Worm (Caenorhabditis elegans) whole organism, L4 larva: ENCODE data around the gene trk-1.
A peak's percentile ranks its signal among the peaks of the same experiment; 100 is the strongest.

Experiments used
- T20F7.1 ChIP-seq: fragments of 200-800 bp; sonication (Bioruptor generic); optimal IDR thresholded peaks from 2 replicates; lab custom pipeline; 2018; ENCODE audit warnings: mild to moderate bottlenecking, missing genetic modification characterization, missing compliant biosample characterization
- Y75B8A.6 ChIP-seq: fragments of 200-800 bp; sonication (Bioruptor generic); IDR thresholded peaks from 2 replicates; pipeline ENCODE4 v1.3.6; 2022; ENCODE audit warnings: missing genetic modification reagents, missing genetic modification characterization, missing compliant biosample characterization
- aha-1 ChIP-seq: fragments of 150-350 bp; peaks from one replicate; lab custom pipeline; 2014; ENCODE audit warnings: missing biosample characterization, missing genetic modification characterization
- attf-4 ChIP-seq: sonication (generic microtip); optimal IDR thresholded peaks from 3 replicates; lab custom pipeline; 2017; ENCODE audit warnings: missing biosample characterization, missing genetic modification characterization
- ceh-20 ChIP-seq: fragments of 200-800 bp; sonication (Bioruptor generic); IDR thresholded peaks from 2 replicates; pipeline ENCODE4 v1.3.6; 2022; ENCODE audit warnings: missing genetic modification reagents, missing genetic modification characterization, missing compliant biosample characterization
- ces-1 ChIP-seq: fragments of 150-350 bp; sonication (generic microtip); optimal IDR thresholded peaks from 4 replicates; lab custom pipeline; 2014; ENCODE audit warnings: missing biosample characterization, missing genetic modification reagents, missing genetic modification characterization
- daf-16 ChIP-seq, 3 experiments: sonication (generic microtip); optimal IDR thresholded peaks; 2 replicates each; lab custom pipeline; 2016 to 2017; ENCODE audit warnings: missing genetic modification characterization in 3 of 3, missing genetic modification reagents in 3 of 3, mild to moderate bottlenecking in 2 of 3, missing compliant biosample characterization in 2 of 3, missing biosample characterization in 1 of 3, moderate library complexity in 1 of 3
- daf-8 ChIP-seq: fragments of 200-800 bp; sonication (Bioruptor generic); IDR thresholded peaks from 2 replicates; pipeline ENCODE4 v1.3.6; 2022; ENCODE audit warnings: missing genetic modification characterization, missing compliant biosample characterization
- dve-1 ChIP-seq: sonication (generic microtip); optimal IDR thresholded peaks from 2 replicates; lab custom pipeline; 2017; ENCODE audit warnings: antibody characterized with exemption, mild to moderate bottlenecking, missing genetic modification characterization, missing compliant biosample characterization; ENCODE audit not compliant: insufficient read depth
- gei-8 ChIP-seq: fragments of 200-800 bp; sonication (Bioruptor generic); optimal IDR thresholded peaks from 2 replicates; lab custom pipeline; 2018; ENCODE audit warnings: mild to moderate bottlenecking, missing genetic modification characterization, missing compliant biosample characterization
- hif-1 ChIP-seq, 2 experiments: sonication (generic microtip); optimal IDR thresholded peaks; 2 replicates each; lab custom pipeline; 2016 to 2017; ENCODE audit warnings: missing compliant biosample characterization in 2 of 2, missing genetic modification characterization in 2 of 2, missing genetic modification reagents in 2 of 2, missing genotype in 2 of 2, mild to moderate bottlenecking in 1 of 2
- hlh-30 ChIP-seq: sonication (generic microtip); optimal IDR thresholded peaks from 2 replicates; lab custom pipeline; 2017; ENCODE audit warnings: antibody characterized with exemption, mild to moderate bottlenecking, missing genetic modification characterization, missing compliant biosample characterization; ENCODE audit not compliant: insufficient read depth
- lin-1 ChIP-seq: fragments of 200-800 bp; sonication (Bioruptor generic); IDR thresholded peaks from 2 replicates; pipeline ENCODE4 v1.3.6; 2022; ENCODE audit warnings: missing genetic modification reagents, missing genetic modification characterization, missing compliant biosample characterization
- lir-3 ChIP-seq: sonication (generic microtip); optimal IDR thresholded peaks from 2 replicates; lab custom pipeline; 2016; ENCODE audit warnings: mild to moderate bottlenecking, missing genetic modification characterization, missing compliant biosample characterization
- lsy-2 ChIP-seq, 2 experiments: fragments of 150-350 bp in 1 of 2; sonication (generic microtip) in 1 of 2; optimal IDR thresholded peaks; 2 replicates each; lab custom pipeline; 2014 to 2017; ENCODE audit warnings: missing biosample characterization in 2 of 2, missing genetic modification characterization in 2 of 2
- madf-5 ChIP-seq, 2 experiments: fragments of 200-800 bp; sonication (Bioruptor generic); IDR thresholded peaks; 2 replicates each; pipeline ENCODE4 v1.3.6; 2022; ENCODE audit warnings: missing compliant biosample characterization in 2 of 2, missing genetic modification characterization in 2 of 2
- nhr-11 ChIP-seq: fragments of 150-350 bp; optimal IDR thresholded peaks from 2 replicates; lab custom pipeline; 2014; ENCODE audit warnings: missing biosample characterization, missing genetic modification characterization
- nhr-25 ChIP-seq: sonication (generic microtip); optimal IDR thresholded peaks from 2 replicates; lab custom pipeline; 2017; ENCODE audit warnings: missing genetic modification characterization, mild to moderate bottlenecking, missing compliant biosample characterization, antibody characterized with exemption, moderate library complexity, borderline replicate concordance; ENCODE audit not compliant: insufficient read depth
- nhr-28 ChIP-seq: fragments of 150-350 bp; optimal IDR thresholded peaks from 2 replicates; lab custom pipeline; 2014; ENCODE audit warnings: missing biosample characterization, missing genetic modification characterization
- nhr-42 ChIP-seq: fragments of 200-800 bp; sonication (Bioruptor generic); IDR thresholded peaks from 2 replicates; pipeline ENCODE4 v1.3.6; 2022; ENCODE audit warnings: missing genetic modification characterization, missing compliant biosample characterization
- nhr-48 ChIP-seq: sonication (generic microtip); optimal IDR thresholded peaks from 2 replicates; lab custom pipeline; 2016; ENCODE audit warnings: mild to moderate bottlenecking, missing genetic modification characterization, missing compliant biosample characterization
- nhr-6 ChIP-seq: fragments of 150-350 bp; optimal IDR thresholded peaks from 2 replicates; lab custom pipeline; 2014; ENCODE audit warnings: missing biosample characterization, missing genetic modification characterization
- nhr-76 ChIP-seq: fragments of 150-350 bp; optimal IDR thresholded peaks from 2 replicates; lab custom pipeline; 2014; ENCODE audit warnings: missing biosample characterization, missing genetic modification characterization
- pha-4 ChIP-seq, 2 experiments: fragments of 150-350 bp in 1 of 2; fragments of 200-800 bp in 1 of 2; sonication (Bioruptor generic) in 1 of 2; IDR thresholded peaks in 1 of 2; optimal IDR thresholded peaks in 1 of 2; 2 replicates each; pipeline versions ENCODE4 v1.3.6 to Lab custom; 2014 to 2022; ENCODE audit warnings: missing genetic modification characterization in 2 of 2, missing genetic modification reagents in 2 of 2, missing biosample characterization in 1 of 2, missing compliant biosample characterization in 1 of 2
- php-3 ChIP-seq: fragments of 200-800 bp; sonication (Bioruptor generic); IDR thresholded peaks from 2 replicates; pipeline ENCODE4 v1.3.6; 2022; ENCODE audit warnings: missing genetic modification reagents, missing genetic modification characterization, missing compliant biosample characterization
- pqm-1 ChIP-seq: sonication (generic microtip); optimal IDR thresholded peaks from 2 replicates; lab custom pipeline; 2017; ENCODE audit warnings: missing biosample characterization, missing genetic modification characterization
- rbr-2 ChIP-seq: sonication (generic microtip); optimal IDR thresholded peaks from 2 replicates; lab custom pipeline; 2016; ENCODE audit warnings: missing genotype, missing genetic modification characterization, missing compliant biosample characterization
- set-16 ChIP-seq: fragments of 200-800 bp; sonication (Bioruptor generic); IDR thresholded peaks from 2 replicates; pipeline ENCODE4 v1.3.6; 2022; ENCODE audit warnings: missing genetic modification reagents, missing genetic modification characterization, missing compliant biosample characterization
- snpc-1.2 ChIP-seq: fragments of 200-800 bp; sonication (Bioruptor generic); IDR thresholded peaks from 2 replicates; pipeline ENCODE4 v1.3.6; 2022; ENCODE audit warnings: missing genetic modification reagents, missing genetic modification characterization, missing compliant biosample characterization
- spr-1 ChIP-seq: sonication (generic microtip); optimal IDR thresholded peaks from 2 replicates; lab custom pipeline; 2016; ENCODE audit warnings: mild to moderate bottlenecking, missing genetic modification characterization, missing compliant biosample characterization
- spr-3 ChIP-seq: fragments of 200-800 bp; sonication (Bioruptor generic); optimal IDR thresholded peaks from 2 replicates; lab custom pipeline; 2018; ENCODE audit warnings: mild to moderate bottlenecking, missing genetic modification characterization, missing compliant biosample characterization
- tag-97 ChIP-seq: fragments of 200-800 bp; sonication (Bioruptor generic); IDR thresholded peaks from 2 replicates; pipeline ENCODE4 v1.3.6; 2022; ENCODE audit warnings: missing genetic modification characterization, missing compliant biosample characterization
- unc-130 ChIP-seq: sonication (generic microtip); optimal IDR thresholded peaks from 2 replicates; lab custom pipeline; 2016; ENCODE audit warnings: missing genetic modification reagents, missing genetic modification characterization, missing compliant biosample characterization
- unc-62 ChIP-seq, 3 experiments: fragments of 150-350 bp in 1 of 3; sonication (generic microtip); optimal IDR thresholded peaks in 2 of 3; peaks in 1 of 3; 1 replicate in 1 of 3; 2 replicates in 2 of 3; lab custom pipeline; 2014 to 2017; ENCODE audit warnings: missing biosample characterization in 3 of 3, missing genetic modification characterization in 3 of 3, missing genetic modification reagents in 3 of 3, missing genotype in 1 of 3
- zfp-2 ChIP-seq: sonication (generic microtip); optimal IDR thresholded peaks from 2 replicates; lab custom pipeline; 2016; ENCODE audit warnings: mild to moderate bottlenecking, missing genetic modification characterization, missing compliant biosample characterization
- zfp-3 ChIP-seq: fragments of 200-800 bp; sonication (Bioruptor generic); conservative IDR thresholded peaks from 2 replicates; pipeline ENCODE4 v1.3.6; 2022; ENCODE audit warnings: missing genetic modification reagents, missing genetic modification characterization, missing compliant biosample characterization
- ztf-7 ChIP-seq: fragments of 150-350 bp; optimal IDR thresholded peaks from 2 replicates; lab custom pipeline; 2014; ENCODE audit warnings: missing biosample characterization, missing genetic modification characterization

Gene trk-1

DNA sequence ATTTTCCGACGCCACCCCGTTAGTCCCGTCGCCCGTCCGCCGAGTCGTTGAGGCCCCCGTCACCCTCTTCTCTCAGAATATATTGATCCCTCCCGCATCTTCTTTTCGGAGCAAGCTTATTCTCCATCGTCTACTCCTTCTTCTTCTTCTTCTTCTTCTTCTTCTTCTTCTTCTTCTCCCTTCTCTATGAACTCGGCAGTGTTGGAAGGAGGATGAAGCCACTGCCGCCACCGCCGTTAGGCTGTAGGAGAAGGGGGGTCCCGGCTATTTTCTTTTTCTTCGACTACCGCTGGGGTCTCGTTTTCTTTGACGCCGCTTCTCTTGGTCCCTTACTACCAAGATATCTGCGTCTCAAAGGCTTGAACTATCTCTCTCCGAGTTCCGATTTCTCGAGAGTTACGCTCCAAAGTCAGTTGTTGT, 44.8 kb upstream of the trk-1 start (continued):
- no peak for TF ChIP-seq spr-3 (GFP tag; lab: Kevin White, UChicago)
- TF ChIP-seq gei-8 (GFP tag; lab: Kevin White, UChicago), result peak; percentile 8
- TF ChIP-seq daf-16 (GFP tag; optimal IDR thresholded peaks at IDR 0.05; lab: Kevin White, UChicago), result peak in 1 of 2 experiments; percentile 34
- TF ChIP-seq daf-16 (tag; optimal IDR thresholded peaks at IDR 0.05; lab: Kevin White, UChicago), result no peak
- TF ChIP-seq attf-4 (tag; lab: Kevin White, UChicago), result no peak
- peak in 1 of 2 experiments; percentile 8 for TF ChIP-seq hif-1 (tag; optimal IDR thresholded peaks at IDR 0.05; lab: Kevin White, UChicago)
- TF ChIP-seq aha-1 (tag; lab: Kevin White, UChicago), result peak; percentile 36
- TF ChIP-seq nhr-25 (tag; lab: Kevin White, UChicago), result no peak
- TF ChIP-seq nhr-76, result no peak
- peak in 1 of 2 experiments; percentile 23 for TF ChIP-seq lsy-2 (tag; optimal IDR thresholded peaks at IDR 0.05; lab: Kevin White, UChicago)
- TF ChIP-seq dve-1 (tag; lab: Kevin White, UChicago), result no peak
- TF ChIP-seq zfp-3 (GFP tag; lab: Robert Waterston, UW), result no peak
- peak; percentile 82 for TF ChIP-seq set-16
- 0 out of 2 replicates have a peak, but pooled peaks have one; percentile 32 for TF ChIP-seq ceh-20 (GFP tag; lab: Robert Waterston, UW)
- TF ChIP-seq hlh-30, result no peak
- TF ChIP-seq pha-4 (GFP tag; IDR thresholded peaks at IDR 0.05; lab: Robert Waterston, UW), result peak; percentile 14; the same call in 1 of the 2 replicates
- TF ChIP-seq pha-4 (tag; optimal IDR thresholded peaks at IDR 0.05; lab: Kevin White, UChicago), result no peak
- no peak for TF ChIP-seq spr-1 (tag; lab: Kevin White, UChicago)
- TF ChIP-seq snpc-1.2 (GFP tag; lab: Robert Waterston, UW), result no peak
- TF ChIP-seq rbr-2 (tag; lab: Kevin White, UChicago), result peak; percentile 61
- no peak for TF ChIP-seq Y75B8A.6 (GFP tag; lab: Robert Waterston, UW)
- TF ChIP-seq daf-8, result no peak
- TF ChIP-seq nhr-48 (tag; lab: Kevin White, UChicago), result no peak

- TF ChIP-seq daf-16 (GFP tag; optimal IDR thresholded peaks at IDR 0.05; lab: Kevin White, UChicago) (no peak), daf-16 (tag; optimal IDR thresholded peaks at IDR 0.05; lab: Kevin White, UChicago) (peak; percentile 70), lsy-2 (tag; optimal IDR thresholded peaks at IDR 0.05; lab: Kevin White, UChicago) (no peak), pqm-1 (no peak), ceh-20 (GFP tag; lab: Robert Waterston, UW) (no peak), php-3 (GFP tag; lab: Robert Waterston, UW) (no peak), nhr-28 (peak; percentile 50), lir-3 (no peak), unc-130 (GFP tag; lab: Kevin White, UChicago) (no peak)
Observed at ce11 chrX:8991856-8992456, 41.2 kb upstream of the trk-1 start, which contains the start of gene C24A3.4. C24A3.4 (plus strand) TSS chrX:8992406.

DNA sequence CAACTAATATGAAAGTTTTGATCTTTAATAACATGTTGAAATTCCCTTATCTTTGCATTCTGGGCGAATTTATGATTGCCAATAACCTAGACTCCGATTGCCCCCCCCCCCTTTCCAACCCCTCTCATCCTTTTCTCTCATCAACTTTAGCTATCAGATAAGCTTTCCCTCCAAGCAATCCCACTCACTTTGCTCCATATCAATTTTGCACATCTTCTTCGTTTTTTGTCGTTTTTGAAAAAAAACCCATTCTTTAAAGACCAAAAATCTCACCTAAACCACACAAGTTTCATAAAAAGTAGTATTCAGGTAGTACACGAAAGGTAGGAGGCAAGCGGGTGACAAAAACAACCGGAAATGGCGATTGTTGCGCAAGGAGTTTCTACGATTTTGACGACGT, 37.0 kb upstream of the trk-1 start, which contains the start of gene twk-18:
Gene twk-18 (plus strand): TSS at position 301 of the 400 bp plus-strand sequence.
- TF ChIP-seq tag-97 (GFP tag; lab: Robert Waterston, UW) (no peak), pqm-1 (no peak), nhr-6 (tag; lab: Kevin White, UChicago) (no peak), lsy-2 (tag; optimal IDR thresholded peaks at IDR 0.05; lab: Kevin White, UChicago) (no peak), snpc-1.2 (GFP tag; lab: Robert Waterston, UW) (no peak), dve-1 (tag; lab: Kevin White, UChicago) (no peak), spr-1 (tag; lab: Kevin White, UChicago) (no peak), ztf-7 (tag; lab: Kevin White, UChicago) (no peak), T20F7.1 (GFP tag; lab: Kevin White, UChicago) (no peak)
- TF ChIP-seq, all 104 proteins: peak for 0

DNA sequence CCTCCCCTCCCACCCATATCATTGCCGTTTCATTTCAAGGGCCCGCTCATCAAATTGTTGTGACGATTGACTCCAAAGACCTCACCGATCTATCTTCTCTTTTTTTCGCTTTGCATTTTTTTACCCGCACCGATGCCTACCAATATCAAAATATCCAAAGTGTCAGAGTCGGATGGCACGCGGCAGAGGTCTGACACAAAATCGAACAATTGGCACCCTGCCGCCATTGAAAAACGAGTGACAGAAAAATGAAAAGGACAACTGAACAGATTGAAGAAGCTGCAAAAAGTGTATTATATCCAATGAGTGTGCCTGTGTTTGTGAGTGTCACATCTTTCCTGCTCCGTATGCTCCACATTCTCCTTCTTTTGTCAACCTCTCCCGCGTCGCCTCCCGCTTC, 35.7 kb upstream of the trk-1 start:
- TF ChIP-seq nhr-42 (GFP tag; lab: Robert Waterston, UW), result 0 out of 2 replicates have a peak, but pooled peaks have one; percentile 52
- no peak for TF ChIP-seq madf-5 (GFP tag; IDR thresholded peaks at IDR 0.05; lab: Robert Waterston, UW)
- no peak for TF ChIP-seq zfp-2 (tag; lab: Kevin White, UChicago)
- TF ChIP-seq aha-1 (tag; lab: Kevin White, UChicago), result peak; percentile 49
- peak; percentile 78 for TF ChIP-seq nhr-11
- TF ChIP-seq unc-62 (GFP tag; optimal IDR thresholded peaks at IDR 0.05 in 1 of 2; lab: Kevin White, UChicago), result no peak
- no peak for TF ChIP-seq unc-62 (tag; optimal IDR thresholded peaks at IDR 0.05; lab: Kevin White, UChicago)
- TF ChIP-seq ces-1, result no peak
- no peak for TF ChIP-seq lin-1 (GFP tag; lab: Robert Waterston, UW)
- TF ChIP-seq nhr-28, result peak; percentile 9
- peak in 1 of 2 experiments; percentile 51 for TF ChIP-seq daf-16 (GFP tag; optimal IDR thresholded peaks at IDR 0.05; lab: Kevin White, UChicago)
- TF ChIP-seq daf-16 (tag; optimal IDR thresholded peaks at IDR 0.05; lab: Kevin White, UChicago), result no peak
